Fruit fly (Drosophila melanogaster): ENCODE data around the gene CG6885.
A peak's percentile ranks its signal among the peaks of the same experiment; 100 is the strongest.

CG6885 gene

DNA sequence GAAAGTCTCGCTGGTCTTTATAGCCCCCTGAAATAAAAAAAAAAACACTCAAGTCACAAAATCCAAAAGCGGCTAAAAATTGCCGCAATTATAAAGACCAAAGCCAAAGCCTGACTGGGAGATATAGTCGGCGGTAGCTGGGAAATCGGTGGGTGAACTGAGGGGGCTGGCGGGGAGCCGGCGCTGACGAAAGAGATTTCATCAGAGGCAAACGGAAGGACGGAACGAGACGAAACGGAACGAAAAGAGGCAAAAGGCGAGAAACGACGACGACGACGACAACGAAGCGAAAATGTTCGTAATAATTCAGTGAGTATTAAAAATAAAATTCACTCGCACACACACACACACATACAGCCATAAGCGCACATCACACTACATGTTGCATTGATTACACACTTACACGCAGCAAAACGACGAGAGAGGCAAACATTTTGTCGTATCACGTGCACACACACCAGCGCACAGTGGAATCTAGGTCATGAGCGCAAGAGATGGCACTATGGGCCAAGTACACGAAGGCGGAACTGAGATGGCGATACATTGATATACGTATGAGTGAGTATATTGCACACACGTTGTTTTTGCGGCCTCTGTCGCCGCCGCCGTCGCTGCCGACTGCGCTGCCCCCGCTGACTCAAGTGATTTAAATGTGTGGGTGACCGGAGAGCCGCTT lies 14.7 kb downstream of the CG6885 start (continued):
- TF ChIP-seq dpn (GFP tag; optimal IDR thresholded peaks at IDR 0.05) (no peak), crol (GFP tag; IDR thresholded peaks at IDR 0.05) (peak; percentile 92), CHES-1-like (GFP tag; optimal IDR thresholded peaks at IDR 0.05) (no peak), tap (tag; optimal IDR thresholded peaks at IDR 0.05) (no peak), pb (GFP tag; optimal IDR thresholded peaks at IDR 0.05) (no peak), Ada2b (GFP tag; IDR thresholded peaks at IDR 0.05) (no peak), CG14441 (GFP tag; IDR thresholded peaks at IDR 0.05) (no peak), Spps (tag; optimal IDR thresholded peaks at IDR 0.05) (peak; percentile 8), CG9797 (GFP tag; optimal IDR thresholded peaks at IDR 0.05) (no peak), CG4820 (GFP tag; optimal IDR thresholded peaks at IDR 0.05) (no peak), CG2712 (tag; optimal IDR thresholded peaks at IDR 0.05) (no peak), Ssrp (tag; optimal IDR thresholded peaks at IDR 0.05) (no peak), CG1603 (tag; optimal IDR thresholded peaks at IDR 0.05) (no peak), Rfx (GFP tag; IDR thresholded peaks at IDR 0.05) (no peak), row (GFP tag; IDR thresholded peaks at IDR 0.05) (no peak; the same call in 2 of the 3 replicates), CG10274 (GFP tag; optimal IDR thresholded peaks at IDR 0.05) (no peak), salm (tag; optimal IDR thresholded peaks at IDR 0.05) (no peak), CG43689 (GFP tag; IDR thresholded peaks at IDR 0.05) (no peak), br (optimal IDR thresholded peaks at IDR 0.05) (no peak), CG30020 (tag; optimal IDR thresholded peaks at IDR 0.05) (no peak), CG12659 (GFP tag; optimal IDR thresholded peaks at IDR 0.05) (peak; percentile 11), wdn (GFP tag; IDR thresholded peaks at IDR 0.05) (no peak), exex (tag; optimal IDR thresholded peaks at IDR 0.05) (peak; percentile 24), CG33557 (GFP tag; optimal IDR thresholded peaks at IDR 0.05) (peak; percentile 4), HLH3B (GFP tag; IDR thresholded peaks at IDR 0.05) (0 out of 2 replicates have a peak, but pooled peaks have one; percentile 26), C15 (GFP tag; IDR thresholded peaks at IDR 0.05) (no peak), CG8290 (GFP tag; optimal IDR thresholded peaks at IDR 0.05) (no peak), CG8290 (tag; optimal IDR thresholded peaks at IDR 0.05) (peak in 1 of 2 experiments; percentile 72), Lpt (GFP tag; optimal IDR thresholded peaks at IDR 0.05) (no peak), az2 (GFP tag; optimal IDR thresholded peaks at IDR 0.05) (no peak), CG15011 (GFP tag; optimal IDR thresholded peaks at IDR 0.05) (no peak), CG10267 (tag; optimal IDR thresholded peaks at IDR 0.05) (no peak), CrebB (tag; optimal IDR thresholded peaks at IDR 0.05) (peak; percentile 67), sens (GFP tag) (peak; percentile 68), caup (GFP tag; optimal IDR thresholded peaks at IDR 0.05; ENCODE audit: severe bottlenecking) (no peak), Hand (GFP tag; optimal IDR thresholded peaks at IDR 0.05) (no peak), toy (GFP tag; IDR thresholded peaks at IDR 0.05) (no peak), CG6765 (GFP tag; optimal IDR thresholded peaks at IDR 0.05) (no peak), Asciz (GFP tag; optimal IDR thresholded peaks at IDR 0.05) (peak; percentile 6), kni (GFP tag; optimal IDR thresholded peaks at IDR 0.05) (peak; percentile 93), Bteb2 (GFP tag; optimal IDR thresholded peaks at IDR 0.05) (no peak), gfzf (GFP tag; optimal IDR thresholded peaks at IDR 0.05) (no peak), CG4617 (GFP tag; optimal IDR thresholded peaks at IDR 0.05; ENCODE audit: borderline replicate concordance) (no peak), mirr (GFP tag; optimal IDR thresholded peaks at IDR 0.05) (peak; percentile 96), CG10565 (GFP tag; optimal IDR thresholded peaks at IDR 0.05) (no peak), pita (GFP tag; optimal IDR thresholded peaks at IDR 0.05) (no peak), eyg (GFP tag; optimal IDR thresholded peaks at IDR 0.05) (no peak), sim (GFP tag; IDR thresholded peaks at IDR 0.05) (no peak), pho (GFP tag; optimal IDR thresholded peaks at IDR 0.05) (peak; percentile 12), CG6689 (GFP tag; IDR thresholded peaks at IDR 0.05) (0 out of 2 replicates have a peak, but pooled peaks have one; percentile 13), CG6175 (GFP tag; IDR thresholded peaks at IDR 0.05) (no peak)

All from whole organism, embryonic.